Fruit fly (Drosophila melanogaster) whole organism, adult: ENCODE measurements around the gene AsnS.

ENCODE experiments used
- CG11617 ChIP-seq: fragments of 200-800 bp; sonication (Bioruptor generic); optimal IDR thresholded peaks from 2 replicates; lab custom pipeline; 2017; ENCODE audit warnings: mild to moderate bottlenecking, missing biosample characterization, missing genetic modification reagents, missing genetic modification characterization
- CG12768 ChIP-seq: fragments of 200-800 bp; sonication (Bioruptor generic); optimal IDR thresholded peaks from 2 replicates; lab custom pipeline; 2017; ENCODE audit warnings: missing biosample characterization, missing genetic modification characterization, mild to moderate bottlenecking, moderate library complexity, missing genetic modification reagents
- CG14711 ChIP-seq: fragments of 200-800 bp; sonication (Bioruptor generic); optimal IDR thresholded peaks from 2 replicates; lab custom pipeline; 2018; ENCODE audit warnings: missing biosample characterization, mild to moderate bottlenecking, missing genetic modification characterization, moderate library complexity
- CG1620 ChIP-seq: fragments of 200-800 bp; sonication (Bioruptor generic); optimal IDR thresholded peaks from 2 replicates; lab custom pipeline; 2016; ENCODE audit warnings: missing biosample characterization, missing genetic modification characterization
- CG33017 ChIP-seq: fragments of 200-800 bp; sonication (Bioruptor generic); optimal IDR thresholded peaks from 2 replicates; lab custom pipeline; 2018; ENCODE audit warnings: missing biosample characterization, mild to moderate bottlenecking, missing genetic modification characterization, moderate library complexity
- CG5204 ChIP-seq: fragments of 200-800 bp; sonication (Bioruptor generic); optimal IDR thresholded peaks from 2 replicates; lab custom pipeline; 2016; ENCODE audit warnings: missing biosample characterization, missing genetic modification characterization
- CG7045 ChIP-seq: fragments of 200-800 bp; sonication (Bioruptor generic); optimal IDR thresholded peaks from 2 replicates; lab custom pipeline; 2017; ENCODE audit warnings: missing biosample characterization, mild to moderate bottlenecking, missing genetic modification characterization
- CG7101 ChIP-seq: fragments of 200-800 bp; sonication (Bioruptor generic); optimal IDR thresholded peaks from 2 replicates; lab custom pipeline; 2018; ENCODE audit warnings: missing biosample characterization, mild to moderate bottlenecking, missing genetic modification characterization, moderate library complexity
- Clk ChIP-seq: fragments of 200-800 bp; sonication (Bioruptor generic); optimal IDR thresholded peaks from 2 replicates; lab custom pipeline; 2017; ENCODE audit warnings: missing biosample characterization, missing genetic modification characterization
- Crg-1 ChIP-seq: fragments of 200-800 bp; sonication (Bioruptor generic); optimal IDR thresholded peaks from 2 replicates; lab custom pipeline; 2016; ENCODE audit warnings: missing biosample characterization, missing genetic modification characterization
- Hr96 ChIP-seq: fragments of 200-800 bp; sonication (Bioruptor generic); optimal IDR thresholded peaks from 2 replicates; lab custom pipeline; 2016; ENCODE audit warnings: missing biosample characterization, missing genetic modification characterization
- Mnt ChIP-seq: fragments of 200-800 bp; sonication (Bioruptor generic); optimal IDR thresholded peaks from 2 replicates; lab custom pipeline; 2016; ENCODE audit warnings: missing biosample characterization, mild to moderate bottlenecking, missing genetic modification characterization
- bab1 ChIP-seq: fragments of 200-800 bp; sonication (Bioruptor generic); optimal IDR thresholded peaks from 3 replicates; lab custom pipeline; 2019; ENCODE audit warnings: missing biosample characterization, mild to moderate bottlenecking, missing genetic modification characterization, moderate library complexity
- cic ChIP-seq: fragments of 200-800 bp; sonication (Bioruptor generic); optimal IDR thresholded peaks from 2 replicates; lab custom pipeline; 2017; ENCODE audit warnings: missing biosample characterization, mild to moderate bottlenecking, missing genetic modification characterization, moderate library complexity
- cnc ChIP-seq, 2 experiments: fragments of >200 bp; optimal IDR thresholded peaks; 2 replicates each; lab custom pipeline; 2017
- kay ChIP-seq: fragments of 200-800 bp; sonication (Bioruptor generic); peaks from one replicate; lab custom pipeline; 2016; ENCODE audit warnings: missing biosample characterization, missing genetic modification characterization, borderline replicate concordance
- ovo ChIP-seq: fragments of 200-800 bp; sonication (Bioruptor generic); optimal IDR thresholded peaks from 2 replicates; lab custom pipeline; 2016; ENCODE audit warnings: missing biosample characterization, missing genetic modification characterization
- pad ChIP-seq: fragments of 200-800 bp; sonication (Bioruptor generic); optimal IDR thresholded peaks from 3 replicates; lab custom pipeline; 2017; ENCODE audit warnings: missing biosample characterization, missing genetic modification characterization, mild to moderate bottlenecking, moderate library complexity, missing genetic modification reagents
- tj ChIP-seq: fragments of 200-800 bp; sonication (Bioruptor generic); optimal IDR thresholded peaks from 3 replicates; lab custom pipeline; 2017; ENCODE audit warnings: missing biosample characterization, mild to moderate bottlenecking, missing genetic modification characterization, moderate library complexity
- toe ChIP-seq: fragments of 200-800 bp; sonication (Bioruptor generic); optimal IDR thresholded peaks from 2 replicates; lab custom pipeline; 2016; ENCODE audit warnings: missing biosample characterization, missing genetic modification characterization

AsnS gene

dm6 chr3L:21136253-21136652, 36.7 kb upstream of the AsnS start, which contains the start of gene CG10565:
Gene CG10565, minus strand, starts transcription at chr3L:21136353.
- TF ChIP-seq CG5204 (GFP tag; lab: Kevin White, UChicago) (peak; percentile 36), Crg-1 (GFP tag; lab: Kevin White, UChicago) (no peak)

dm6 chr3L:21145841-21146395, 27.0 kb upstream of the AsnS start:
- TF ChIP-seq ovo (no peak), Clk (GFP tag; lab: Kevin White, UChicago) (no peak), cnc (optimal IDR thresholded peaks at IDR 0.05; lab: Kevin White, UChicago) (no peak), toe (GFP tag; lab: Kevin White, UChicago) (no peak), bab1 (GFP tag; lab: Kevin White, UChicago) (no peak), CG33017 (no peak), CG11617 (GFP tag; lab: Kevin White, UChicago) (no peak), CG12768 (GFP tag; lab: Kevin White, UChicago) (no peak), Mnt (GFP tag; lab: Kevin White, UChicago) (no peak), CG5204 (GFP tag; lab: Kevin White, UChicago) (no peak), CG14711 (tag; lab: Kevin White, UChicago) (no peak), CG7045 (GFP tag; lab: Kevin White, UChicago) (no peak), kay (GFP tag; lab: Kevin White, UChicago) (no peak), Hr96 (GFP tag; lab: Kevin White, UChicago) (no peak)

- TF ChIP-seq CG7101 (tag; lab: Kevin White, UChicago) = peak; percentile 83
- TF ChIP-seq Hr96 (GFP tag; lab: Kevin White, UChicago) = peak; percentile 89
- TF ChIP-seq bab1 (GFP tag; lab: Kevin White, UChicago) = peak; percentile 75
- TF ChIP-seq CG5204 (GFP tag; lab: Kevin White, UChicago) = peak; percentile 89
- TF ChIP-seq CG7045 (GFP tag; lab: Kevin White, UChicago) = peak; percentile 88
- TF ChIP-seq kay (GFP tag; lab: Kevin White, UChicago) = no peak
- TF ChIP-seq CG14711 (tag; lab: Kevin White, UChicago) = peak; percentile 74
- TF ChIP-seq cnc (optimal IDR thresholded peaks at IDR 0.05; lab: Kevin White, UChicago) = no peak
- TF ChIP-seq CG12768 (GFP tag; lab: Kevin White, UChicago) = peak; percentile 95
- peak; percentile 58 for TF ChIP-seq pad (GFP tag; lab: Kevin White, UChicago)
- TF ChIP-seq toe (GFP tag; lab: Kevin White, UChicago) = peak; percentile 88
- peak; percentile 81 for TF ChIP-seq Mnt (GFP tag; lab: Kevin White, UChicago)
- peak; percentile 70 for TF ChIP-seq Crg-1 (GFP tag; lab: Kevin White, UChicago)
- TF ChIP-seq Clk (GFP tag; lab: Kevin White, UChicago) = peak; percentile 69
- peak; percentile 39 for TF ChIP-seq tj (GFP tag; lab: Kevin White, UChicago)
- peak; percentile 67 for TF ChIP-seq ovo
- TF ChIP-seq CG11617 (GFP tag; lab: Kevin White, UChicago) = peak; percentile 53
- peak; percentile 86 for TF ChIP-seq CG33017
- peak; percentile 75 for TF ChIP-seq CG1620 (GFP tag; lab: Kevin White, UChicago)
- peak; percentile 77 for TF ChIP-seq cic
Measured at dm6 chr3L:21171905-21172304, 1.0 kb upstream of the AsnS start, which contains the start of gene Ac78C. Gene Ac78C, minus strand, starts transcription at chr3L:21171930.

- peak; percentile 54 for TF ChIP-seq cic
- no peak for TF ChIP-seq Hr96 (GFP tag; lab: Kevin White, UChicago)
- peak; percentile 83 for TF ChIP-seq tj (GFP tag; lab: Kevin White, UChicago)
- TF ChIP-seq CG12768 (GFP tag; lab: Kevin White, UChicago) = no peak
Measured at dm6 chr3L:21174962-21175361, 2.0 kb downstream of the AsnS start.

dm6 chr3L:21175531-21176271, 2.8 kb downstream of the AsnS start:
- TF ChIP-seq CG12768 (GFP tag; lab: Kevin White, UChicago) = no peak
- peak; percentile 79 for TF ChIP-seq ovo
- TF ChIP-seq Mnt (GFP tag; lab: Kevin White, UChicago) = peak; percentile 37
- peak; percentile 36 for TF ChIP-seq tj (GFP tag; lab: Kevin White, UChicago)
- no peak for TF ChIP-seq CG11617 (GFP tag; lab: Kevin White, UChicago)
- TF ChIP-seq pad (GFP tag; lab: Kevin White, UChicago) = no peak
- peak; percentile 18 for TF ChIP-seq bab1 (GFP tag; lab: Kevin White, UChicago)

dm6 chr3L:21176276-21176934, 3.5 kb downstream of the AsnS start:
- TF ChIP-seq CG7045 (GFP tag; lab: Kevin White, UChicago) (no peak), bab1 (GFP tag; lab: Kevin White, UChicago) (no peak), cic (no peak), Clk (GFP tag; lab: Kevin White, UChicago) (no peak), ovo (no peak), Crg-1 (GFP tag; lab: Kevin White, UChicago) (no peak)
